Worm (Caenorhabditis elegans) whole organism, L2 larva: ENCODE measurements around the gene H12I13.6.

Experiments
- ama-1 ChIP-seq: fragments of 150-350 bp; optimal IDR thresholded peaks from 2 replicates; lab custom pipeline; 2018; ENCODE audit warnings: inconsistent platforms
- sma-3 ChIP-seq: sonication (generic microtip); optimal IDR thresholded peaks from 2 replicates; lab custom pipeline; 2016; ENCODE audit warnings: missing genetic modification reagents, missing genetic modification characterization, missing compliant biosample characterization
- snpc-4 ChIP-seq: fragments of 150-350 bp; optimal IDR thresholded peaks from 2 replicates; lab custom pipeline; 2014; ENCODE audit warnings: missing biosample characterization, missing genetic modification characterization
- ztf-4 ChIP-seq: fragments of 150-350 bp; optimal IDR thresholded peaks from 2 replicates; lab custom pipeline; 2014; ENCODE audit warnings: missing biosample characterization, missing genetic modification characterization

DNA sequence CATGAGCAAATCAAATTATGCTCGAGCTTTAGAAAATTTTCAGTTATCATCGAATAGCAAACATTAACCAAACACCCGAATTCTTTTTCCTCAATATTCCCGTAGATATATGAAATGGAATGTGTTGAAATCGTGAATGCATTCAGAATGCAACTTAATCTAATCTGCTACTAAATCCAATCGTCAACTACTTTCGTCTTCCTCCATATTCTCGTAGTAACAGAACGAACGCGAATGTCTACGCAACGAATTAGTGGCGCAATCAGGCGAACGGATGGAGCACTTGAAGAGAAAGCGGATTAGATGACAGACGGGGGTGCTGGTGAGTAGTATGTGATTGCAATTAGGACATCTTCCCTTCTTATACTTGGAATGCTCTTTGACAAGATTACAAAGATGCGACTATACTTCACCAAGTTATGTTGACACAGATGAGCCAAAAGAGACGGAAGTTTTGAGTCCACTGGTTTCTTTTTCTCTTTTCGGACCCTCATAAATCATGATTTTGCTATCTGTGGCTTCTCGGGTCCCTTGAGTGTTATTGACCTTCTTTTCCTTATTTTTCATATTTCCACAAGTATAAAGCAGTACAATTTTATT is 36.2 kb downstream of the H12I13.6 start:
- no peak for TF ChIP-seq ama-1 (lab: Kevin White, UChicago)
- no peak for TF ChIP-seq ztf-4 (tag; lab: Kevin White, UChicago)
- TF ChIP-seq snpc-4 (tag; lab: Kevin White, UChicago), result no peak
- no peak for TF ChIP-seq sma-3 (GFP tag; lab: Kevin White, UChicago)
